Worm (Caenorhabditis elegans) whole organism, L4 larva: ENCODE results near the gene F31B12.4.

Experiments used
- F10B5.3 ChIP-seq: sonication (generic microtip); optimal IDR thresholded peaks from 2 replicates; lab custom pipeline; 2016; ENCODE audit warnings: mild to moderate bottlenecking, missing genetic modification characterization, missing compliant biosample characterization
- F26F4.8 ChIP-seq: fragments of 200-800 bp; sonication (Bioruptor generic); conservative IDR thresholded peaks from 2 replicates; pipeline ENCODE4 v1.3.6; 2022; ENCODE audit warnings: missing genetic modification characterization, missing compliant biosample characterization
- T20F7.1 ChIP-seq: fragments of 200-800 bp; sonication (Bioruptor generic); optimal IDR thresholded peaks from 2 replicates; lab custom pipeline; 2018; ENCODE audit warnings: mild to moderate bottlenecking, missing genetic modification characterization, missing compliant biosample characterization
- Y48G9A.11 ChIP-seq: fragments of 200-800 bp; sonication (Bioruptor generic); IDR thresholded peaks from 2 replicates; pipeline ENCODE4 v1.3.6; 2022; ENCODE audit warnings: missing genetic modification reagents, missing genetic modification characterization, missing compliant biosample characterization
- aha-1 ChIP-seq: fragments of 150-350 bp; peaks from one replicate; lab custom pipeline; 2014; ENCODE audit warnings: missing biosample characterization, missing genetic modification characterization
- ceh-32 ChIP-seq: sonication (generic microtip); optimal IDR thresholded peaks from 2 replicates; lab custom pipeline; 2016; ENCODE audit warnings: mild to moderate bottlenecking, missing genetic modification characterization, missing compliant biosample characterization; ENCODE audit not compliant: poor library complexity
- ceh-44 ChIP-seq: fragments of 200-800 bp; sonication (Bioruptor generic); IDR thresholded peaks from 2 replicates; pipeline ENCODE4 v1.3.6; 2022; ENCODE audit warnings: missing genetic modification reagents, missing genetic modification characterization, missing compliant biosample characterization
- ces-1 ChIP-seq: fragments of 150-350 bp; sonication (generic microtip); optimal IDR thresholded peaks from 4 replicates; lab custom pipeline; 2014; ENCODE audit warnings: missing biosample characterization, missing genetic modification reagents, missing genetic modification characterization
- cey-2 ChIP-seq: sonication (generic microtip); optimal IDR thresholded peaks from 3 replicates; lab custom pipeline; 2017; ENCODE audit warnings: missing genetic modification characterization, mild to moderate bottlenecking, missing compliant biosample characterization, antibody characterized with exemption, borderline replicate concordance; ENCODE audit not compliant: insufficient read depth
- daf-16 ChIP-seq, 3 experiments: sonication (generic microtip); optimal IDR thresholded peaks; 2 replicates each; lab custom pipeline; 2016 to 2017; ENCODE audit warnings: missing genetic modification characterization in 3 of 3, missing genetic modification reagents in 3 of 3, mild to moderate bottlenecking in 2 of 3, missing compliant biosample characterization in 2 of 3, missing biosample characterization in 1 of 3, moderate library complexity in 1 of 3
- daf-8 ChIP-seq: fragments of 200-800 bp; sonication (Bioruptor generic); IDR thresholded peaks from 2 replicates; pipeline ENCODE4 v1.3.6; 2022; ENCODE audit warnings: missing genetic modification characterization, missing compliant biosample characterization
- dmd-6 ChIP-seq: fragments of 200-800 bp; sonication (Bioruptor generic); IDR thresholded peaks from 2 replicates; pipeline ENCODE4 v1.3.6; 2022; ENCODE audit warnings: missing genetic modification reagents, missing genetic modification characterization, missing compliant biosample characterization
- dmd-9 ChIP-seq: fragments of 200-800 bp; sonication (Bioruptor generic); IDR thresholded peaks from 2 replicates; pipeline ENCODE4 v1.3.6; 2022; ENCODE audit warnings: missing genetic modification reagents, missing genetic modification characterization, missing compliant biosample characterization
- dve-1 ChIP-seq: sonication (generic microtip); optimal IDR thresholded peaks from 2 replicates; lab custom pipeline; 2017; ENCODE audit warnings: antibody characterized with exemption, mild to moderate bottlenecking, missing genetic modification characterization, missing compliant biosample characterization; ENCODE audit not compliant: insufficient read depth
- egl-43 ChIP-seq: fragments of 200-800 bp; sonication (Bioruptor generic); IDR thresholded peaks from 2 replicates; pipeline ENCODE4 v1.3.6; 2022; ENCODE audit warnings: missing genetic modification reagents, missing genetic modification characterization, missing compliant biosample characterization
- hlh-11 ChIP-seq: fragments of 200-800 bp; sonication (Bioruptor generic); optimal IDR thresholded peaks from 2 replicates; lab custom pipeline; 2018; ENCODE audit warnings: mild to moderate bottlenecking, missing genetic modification characterization, missing compliant biosample characterization
- hlh-30 ChIP-seq: sonication (generic microtip); optimal IDR thresholded peaks from 2 replicates; lab custom pipeline; 2017; ENCODE audit warnings: antibody characterized with exemption, mild to moderate bottlenecking, missing genetic modification characterization, missing compliant biosample characterization; ENCODE audit not compliant: insufficient read depth
- lin-1 ChIP-seq: fragments of 200-800 bp; sonication (Bioruptor generic); IDR thresholded peaks from 2 replicates; pipeline ENCODE4 v1.3.6; 2022; ENCODE audit warnings: missing genetic modification reagents, missing genetic modification characterization, missing compliant biosample characterization
- lin-13 ChIP-seq: fragments of 150-350 bp; optimal IDR thresholded peaks from 2 replicates; lab custom pipeline; 2014; ENCODE audit warnings: missing biosample characterization, missing genetic modification reagents, missing genetic modification characterization
- lin-29 ChIP-seq: fragments of 200-800 bp; sonication (Bioruptor generic); IDR thresholded peaks from 2 replicates; pipeline ENCODE4 v1.3.6; 2022; ENCODE audit warnings: missing genetic modification reagents, missing genetic modification characterization, missing compliant biosample characterization
- lsy-2 ChIP-seq, 2 experiments: fragments of 150-350 bp in 1 of 2; sonication (generic microtip) in 1 of 2; optimal IDR thresholded peaks; 2 replicates each; lab custom pipeline; 2014 to 2017; ENCODE audit warnings: missing biosample characterization in 2 of 2, missing genetic modification characterization in 2 of 2
- madf-5 ChIP-seq, 2 experiments: fragments of 200-800 bp; sonication (Bioruptor generic); IDR thresholded peaks; 2 replicates each; pipeline ENCODE4 v1.3.6; 2022; ENCODE audit warnings: missing compliant biosample characterization in 2 of 2, missing genetic modification characterization in 2 of 2
- mep-1 ChIP-seq: fragments of 150-350 bp; sonication (generic microtip); optimal IDR thresholded peaks from 3 replicates; lab custom pipeline; 2014; ENCODE audit warnings: missing biosample characterization, missing genetic modification characterization
- mxl-2 ChIP-seq: fragments of 200-800 bp; sonication (Bioruptor generic); conservative IDR thresholded peaks from 2 replicates; pipeline ENCODE4 v1.3.6; 2022; ENCODE audit warnings: missing genetic modification reagents, missing genetic modification characterization, missing compliant biosample characterization
- mxl-3 ChIP-seq: fragments of 200-800 bp; sonication (Bioruptor generic); optimal IDR thresholded peaks from 2 replicates; lab custom pipeline; 2018; ENCODE audit warnings: mild to moderate bottlenecking, missing genetic modification characterization, missing compliant biosample characterization
- nhr-111 ChIP-seq: fragments of 200-800 bp; sonication (Bioruptor generic); optimal IDR thresholded peaks from 2 replicates; lab custom pipeline; 2018; ENCODE audit warnings: mild to moderate bottlenecking, missing genetic modification characterization, missing compliant biosample characterization
- nhr-28 ChIP-seq: fragments of 150-350 bp; optimal IDR thresholded peaks from 2 replicates; lab custom pipeline; 2014; ENCODE audit warnings: missing biosample characterization, missing genetic modification characterization
- nhr-48 ChIP-seq: sonication (generic microtip); optimal IDR thresholded peaks from 2 replicates; lab custom pipeline; 2016; ENCODE audit warnings: mild to moderate bottlenecking, missing genetic modification characterization, missing compliant biosample characterization
- nhr-76 ChIP-seq: fragments of 150-350 bp; optimal IDR thresholded peaks from 2 replicates; lab custom pipeline; 2014; ENCODE audit warnings: missing biosample characterization, missing genetic modification characterization
- nhr-77 ChIP-seq: fragments of 150-350 bp; optimal IDR thresholded peaks from 2 replicates; lab custom pipeline; 2014; ENCODE audit warnings: missing biosample characterization, missing genetic modification characterization
- php-3 ChIP-seq: fragments of 200-800 bp; sonication (Bioruptor generic); IDR thresholded peaks from 2 replicates; pipeline ENCODE4 v1.3.6; 2022; ENCODE audit warnings: missing genetic modification reagents, missing genetic modification characterization, missing compliant biosample characterization
- pqm-1 ChIP-seq: sonication (generic microtip); optimal IDR thresholded peaks from 2 replicates; lab custom pipeline; 2017; ENCODE audit warnings: missing biosample characterization, missing genetic modification characterization
- rbr-2 ChIP-seq: sonication (generic microtip); optimal IDR thresholded peaks from 2 replicates; lab custom pipeline; 2016; ENCODE audit warnings: missing genotype, missing genetic modification characterization, missing compliant biosample characterization
- saeg-2 ChIP-seq: fragments of 200-800 bp; sonication (Bioruptor generic); IDR thresholded peaks from 2 replicates; pipeline ENCODE4 v1.3.6; 2022; ENCODE audit warnings: missing genetic modification reagents, missing genetic modification characterization, missing compliant biosample characterization
- set-16 ChIP-seq: fragments of 200-800 bp; sonication (Bioruptor generic); IDR thresholded peaks from 2 replicates; pipeline ENCODE4 v1.3.6; 2022; ENCODE audit warnings: missing genetic modification reagents, missing genetic modification characterization, missing compliant biosample characterization
- snpc-1.2 ChIP-seq: fragments of 200-800 bp; sonication (Bioruptor generic); IDR thresholded peaks from 2 replicates; pipeline ENCODE4 v1.3.6; 2022; ENCODE audit warnings: missing genetic modification reagents, missing genetic modification characterization, missing compliant biosample characterization
- spr-3 ChIP-seq: fragments of 200-800 bp; sonication (Bioruptor generic); optimal IDR thresholded peaks from 2 replicates; lab custom pipeline; 2018; ENCODE audit warnings: mild to moderate bottlenecking, missing genetic modification characterization, missing compliant biosample characterization
- tag-97 ChIP-seq: fragments of 200-800 bp; sonication (Bioruptor generic); IDR thresholded peaks from 2 replicates; pipeline ENCODE4 v1.3.6; 2022; ENCODE audit warnings: missing genetic modification characterization, missing compliant biosample characterization
- unc-62 ChIP-seq, 3 experiments: fragments of 150-350 bp in 1 of 3; sonication (generic microtip); optimal IDR thresholded peaks in 2 of 3; peaks in 1 of 3; 1 replicate in 1 of 3; 2 replicates in 2 of 3; lab custom pipeline; 2014 to 2017; ENCODE audit warnings: missing biosample characterization in 3 of 3, missing genetic modification characterization in 3 of 3, missing genetic modification reagents in 3 of 3, missing genotype in 1 of 3
- zfp-2 ChIP-seq: sonication (generic microtip); optimal IDR thresholded peaks from 2 replicates; lab custom pipeline; 2016; ENCODE audit warnings: mild to moderate bottlenecking, missing genetic modification characterization, missing compliant biosample characterization
- zfp-3 ChIP-seq: fragments of 200-800 bp; sonication (Bioruptor generic); conservative IDR thresholded peaks from 2 replicates; pipeline ENCODE4 v1.3.6; 2022; ENCODE audit warnings: missing genetic modification reagents, missing genetic modification characterization, missing compliant biosample characterization
- zip-2 ChIP-seq: fragments of 150-350 bp; optimal IDR thresholded peaks from 2 replicates; lab custom pipeline; 2014; ENCODE audit warnings: missing biosample characterization, missing genetic modification characterization
- ztf-11 ChIP-seq: fragments of 150-350 bp; optimal IDR thresholded peaks from 2 replicates; lab custom pipeline; 2014; ENCODE audit warnings: missing biosample characterization, missing genetic modification characterization
- ztf-7 ChIP-seq: fragments of 150-350 bp; optimal IDR thresholded peaks from 2 replicates; lab custom pipeline; 2014; ENCODE audit warnings: missing biosample characterization, missing genetic modification characterization

F31B12.4 gene

ce11 chrX:10772763-10773162 is 31.8 kb upstream of the F31B12.4 start (continued):
- no peak for TF ChIP-seq nhr-48 (tag; lab: Kevin White, UChicago)
- no peak for TF ChIP-seq zfp-3 (GFP tag; lab: Robert Waterston, UW)
- no peak for TF ChIP-seq madf-5 (GFP tag; IDR thresholded peaks at IDR 0.05; lab: Robert Waterston, UW)
- no peak for TF ChIP-seq ztf-11 (tag; lab: Kevin White, UChicago)
- TF ChIP-seq Y48G9A.11 (GFP tag; lab: Robert Waterston, UW) = no peak
- no peak for TF ChIP-seq ztf-7 (tag; lab: Kevin White, UChicago)
- TF ChIP-seq dmd-9 (GFP tag; lab: Robert Waterston, UW) = no peak
- TF ChIP-seq pqm-1 (tag; lab: Kevin White, UChicago) = no peak
- TF ChIP-seq mxl-3 = no peak
- peak; percentile 70; the same call in 1 of the 2 replicates for TF ChIP-seq php-3
- TF ChIP-seq spr-3 = no peak
- TF ChIP-seq daf-8 = no peak
- TF ChIP-seq F26F4.8 (GFP tag; lab: Robert Waterston, UW) = no peak
- TF ChIP-seq lin-29 (GFP tag; lab: Robert Waterston, UW) = no peak
- TF ChIP-seq nhr-76 (tag; lab: Kevin White, UChicago) = no peak
- TF ChIP-seq lsy-2 (tag; optimal IDR thresholded peaks at IDR 0.05; lab: Kevin White, UChicago) = peak in 1 of 2 experiments; percentile 46
- TF ChIP-seq ceh-44 (GFP tag; lab: Robert Waterston, UW) = no peak
- no peak for TF ChIP-seq zip-2
- peak; percentile 10 for TF ChIP-seq nhr-77 (tag; lab: Kevin White, UChicago)
- TF ChIP-seq hlh-30 (tag; lab: Kevin White, UChicago) = peak; percentile 92
- TF ChIP-seq hlh-11 (tag; lab: Kevin White, UChicago) = peak; percentile 50
- TF ChIP-seq T20F7.1 (GFP tag; lab: Kevin White, UChicago) = no peak
- peak; percentile 48 for TF ChIP-seq nhr-28 (tag; lab: Kevin White, UChicago)
- TF ChIP-seq ces-1 = no peak
- no peak for TF ChIP-seq lin-1 (GFP tag; lab: Robert Waterston, UW)
- no peak for TF ChIP-seq cey-2 (tag; lab: Kevin White, UChicago)
- TF ChIP-seq ceh-32 (tag; lab: Kevin White, UChicago) = no peak

ce11 chrX:10774865-10775264 is 29.7 kb upstream of the F31B12.4 start:
- TF ChIP-seq snpc-1.2 = no peak
- TF ChIP-seq unc-62 (GFP tag; optimal IDR thresholded peaks at IDR 0.05 in 1 of 2; lab: Kevin White, UChicago) = peak in 1 of 2 experiments; percentile 26
- no peak for TF ChIP-seq unc-62 (tag; optimal IDR thresholded peaks at IDR 0.05; lab: Kevin White, UChicago)
- peak; percentile 53; the same call in 1 of the 2 replicates for TF ChIP-seq set-16 (GFP tag; lab: Robert Waterston, UW)
- 0 out of 2 replicates have a peak, but pooled peaks have one; percentile 50 for TF ChIP-seq egl-43 (GFP tag; lab: Robert Waterston, UW)
- peak; percentile 17 for TF ChIP-seq aha-1
- no peak for TF ChIP-seq ceh-44 (GFP tag; lab: Robert Waterston, UW)
- TF ChIP-seq tag-97 (GFP tag; lab: Robert Waterston, UW) = 0 out of 2 replicates have a peak, but pooled peaks have one; percentile 17
- TF ChIP-seq, all 104 proteins: peak for 5

DNA sequence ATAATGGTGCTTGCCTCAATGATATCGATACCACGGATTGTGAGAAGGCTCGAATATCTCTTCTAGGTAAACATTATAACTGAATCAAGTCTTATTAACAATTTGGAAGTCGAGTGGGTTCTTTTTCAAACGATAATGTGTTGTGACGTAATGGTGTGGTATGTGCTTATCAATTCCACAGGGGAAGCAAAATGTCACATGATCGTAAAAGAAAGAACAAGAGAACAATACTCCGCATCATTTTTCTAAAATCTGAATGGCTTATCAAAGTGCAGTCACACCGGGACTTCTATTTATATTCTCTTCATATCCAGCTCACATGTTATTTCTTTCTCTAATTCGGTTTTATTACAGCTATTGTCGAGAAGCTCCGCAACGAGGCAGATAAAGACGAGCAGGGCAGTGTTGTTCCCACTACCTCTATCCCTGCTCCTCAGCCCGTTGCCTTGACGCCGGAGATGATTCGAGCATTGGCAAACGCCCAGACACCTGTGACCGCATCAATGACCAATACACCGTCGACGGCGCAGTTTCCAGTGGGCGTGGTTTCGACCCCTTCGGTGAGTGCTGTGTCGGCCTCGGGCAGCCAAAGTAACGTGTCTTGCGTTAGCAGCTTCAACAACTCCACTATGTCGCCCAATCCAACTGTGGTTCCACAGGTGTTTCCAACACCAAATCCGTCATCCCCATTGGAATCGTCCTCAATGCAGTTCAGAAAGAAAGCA is 23.8 kb upstream of the F31B12.4 start:
- peak; percentile 60 for TF ChIP-seq set-16 (GFP tag; lab: Robert Waterston, UW)
- no peak for TF ChIP-seq lin-13 (GFP tag; lab: Kevin White, UChicago)
- TF ChIP-seq saeg-2 (GFP tag; lab: Robert Waterston, UW) = 0 out of 2 replicates have a peak, but pooled peaks have one; percentile 44
- TF ChIP-seq rbr-2 (tag; lab: Kevin White, UChicago) = peak; percentile 3
- TF ChIP-seq nhr-111 (GFP tag; lab: Kevin White, UChicago) = peak; percentile 16
- TF ChIP-seq nhr-28 (tag; lab: Kevin White, UChicago) = peak; percentile 40
- peak; percentile 56 for TF ChIP-seq dve-1
- TF ChIP-seq dmd-6 (GFP tag; lab: Robert Waterston, UW) = peak; percentile 35
- TF ChIP-seq aha-1 = peak; percentile 92
- TF ChIP-seq egl-43 (GFP tag; lab: Robert Waterston, UW) = peak; percentile 71
- no peak for TF ChIP-seq F10B5.3
- peak; percentile 3 for TF ChIP-seq mep-1
- no peak for TF ChIP-seq mxl-2 (GFP tag; lab: Robert Waterston, UW)
- TF ChIP-seq tag-97 (GFP tag; lab: Robert Waterston, UW) = 0 out of 2 replicates have a peak, but pooled peaks have one; percentile 70
- TF ChIP-seq hlh-11 (tag; lab: Kevin White, UChicago) = peak; percentile 52
- TF ChIP-seq zfp-2 = no peak
- TF ChIP-seq daf-16 (GFP tag; optimal IDR thresholded peaks at IDR 0.05; lab: Kevin White, UChicago) = no peak
- TF ChIP-seq daf-16 (tag; optimal IDR thresholded peaks at IDR 0.05; lab: Kevin White, UChicago) = peak; percentile 50
- TF ChIP-seq hlh-30 (tag; lab: Kevin White, UChicago) = peak; percentile 63
- 0 out of 2 replicates have a peak, but pooled peaks have one; percentile 20 for TF ChIP-seq dmd-9 (GFP tag; lab: Robert Waterston, UW)
- no peak for TF ChIP-seq zip-2
